Fruit fly (Drosophila melanogaster): ENCODE results near the gene AhcyL2.

DNA sequence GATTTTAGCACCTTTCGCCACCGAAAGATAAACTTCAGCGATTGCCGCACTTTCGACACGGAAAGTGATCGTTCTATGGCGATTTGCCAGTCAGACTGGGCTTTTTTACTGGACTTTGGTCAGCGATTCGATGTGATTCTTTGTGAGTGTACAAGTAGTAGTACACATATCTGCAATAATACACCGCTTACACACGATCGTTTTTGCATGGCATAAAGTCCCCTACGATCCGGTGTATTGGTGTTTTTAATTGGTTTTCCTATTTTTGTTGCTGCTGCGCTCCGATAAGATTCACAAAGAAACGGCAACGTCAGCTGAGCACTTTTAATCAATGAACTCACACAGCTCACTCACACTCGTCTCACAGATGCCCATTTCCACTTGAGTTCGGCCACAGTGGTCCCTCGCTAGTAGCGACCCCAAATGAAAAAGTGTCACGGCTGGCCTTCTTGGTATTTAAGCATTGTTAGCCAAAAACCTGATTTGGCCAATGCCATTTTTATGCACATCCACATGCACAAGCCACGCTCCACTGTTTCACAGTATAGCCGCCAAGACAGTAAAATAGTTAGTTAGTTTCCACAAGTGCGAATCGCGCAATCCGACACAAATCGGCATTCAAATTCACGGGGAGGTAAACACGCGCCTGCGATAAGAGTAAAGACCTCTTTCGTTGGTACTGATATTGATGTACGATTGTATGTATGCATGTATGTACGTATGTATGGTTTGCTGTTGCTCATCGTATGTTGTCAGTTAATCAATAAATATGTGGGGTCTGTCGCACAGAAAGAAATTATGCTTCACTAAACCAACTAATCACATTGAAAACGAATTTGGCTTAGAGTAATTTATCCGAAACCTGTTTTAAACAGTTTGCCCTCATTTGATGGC lies 4.5 kb upstream of the AhcyL2 start:
- peak; percentile 95 for TF ChIP-seq Hr4 (GFP tag; optimal IDR thresholded peaks at IDR 0.05)
- TF ChIP-seq Gug (GFP tag; IDR thresholded peaks at IDR 0.05), result peak; percentile 95
- TF ChIP-seq CG6854 (GFP tag; optimal IDR thresholded peaks at IDR 0.05), result peak; percentile 51
- TF ChIP-seq Lpt (GFP tag; optimal IDR thresholded peaks at IDR 0.05), result peak; percentile 87
- TF ChIP-seq CG6163 (GFP tag; IDR thresholded peaks at IDR 0.05), result peak; percentile 96
- peak; percentile 97 for TF ChIP-seq CG11294 (GFP tag; IDR thresholded peaks at IDR 0.05)
- peak; percentile 42 for TF ChIP-seq CG11762 (GFP tag; optimal IDR thresholded peaks at IDR 0.05; ENCODE audit: insufficient read depth)
- peak; percentile 92 for TF ChIP-seq esn (GFP tag; optimal IDR thresholded peaks at IDR 0.05)
- TF ChIP-seq dsx (GFP tag; optimal IDR thresholded peaks at IDR 0.05; ENCODE audit: poor library complexity, severe bottlenecking), result peak; percentile 82
